Fruit fly (Drosophila melanogaster): Measurements from ENCODE around the gene ana1.

Gene ana1

dm6 chr3R:24496084-24496483, 34.3 kb upstream of the ana1 start (continued):
- peak; percentile 55 for TF ChIP-seq acj6 (GFP tag; optimal IDR thresholded peaks at IDR 0.05)
- TF ChIP-seq net (GFP tag; optimal IDR thresholded peaks at IDR 0.05): peak; percentile 23
- no peak for TF ChIP-seq dac (GFP tag; optimal IDR thresholded peaks at IDR 0.05)
- peak; percentile 56; the same call in 1 of the 3 replicates for TF ChIP-seq eg (GFP tag; IDR thresholded peaks at IDR 0.05)
- peak; percentile 43 for TF ChIP-seq Hr39 (GFP tag; optimal IDR thresholded peaks at IDR 0.05)
- no peak for TF ChIP-seq CG11902 (GFP tag; optimal IDR thresholded peaks at IDR 0.05)
- peak; percentile 45 for TF ChIP-seq CG10631 (GFP tag; optimal IDR thresholded peaks at IDR 0.05)
- TF ChIP-seq Eip78C (GFP tag): peak; percentile 79
- peak; percentile 36 for TF ChIP-seq CG8632 (GFP tag; optimal IDR thresholded peaks at IDR 0.05)
- TF ChIP-seq svp (GFP tag): peak; percentile 71
- TF ChIP-seq CG16779 (tag; optimal IDR thresholded peaks at IDR 0.05): peak; percentile 19
- TF ChIP-seq Lpt (GFP tag; optimal IDR thresholded peaks at IDR 0.05): no peak
- TF ChIP-seq CG6276 (GFP tag; optimal IDR thresholded peaks at IDR 0.05): no peak
- peak; percentile 38; the same call in 1 of the 2 replicates for TF ChIP-seq CG15336 (GFP tag; IDR thresholded peaks at IDR 0.05)
- TF ChIP-seq esn (GFP tag; optimal IDR thresholded peaks at IDR 0.05): no peak
- no peak for TF ChIP-seq CG6163 (GFP tag; IDR thresholded peaks at IDR 0.05)
- TF ChIP-seq cyc (GFP tag; optimal IDR thresholded peaks at IDR 0.05): peak; percentile 48
- peak; percentile 48 for TF ChIP-seq CG6792 (GFP tag; optimal IDR thresholded peaks at IDR 0.05)
- peak; percentile 6 for TF ChIP-seq CG8319 (GFP tag; optimal IDR thresholded peaks at IDR 0.05)
- TF ChIP-seq Eip75B (GFP tag; optimal IDR thresholded peaks at IDR 0.05): peak; percentile 44
- no peak for TF ChIP-seq CG6854 (GFP tag; optimal IDR thresholded peaks at IDR 0.05)
- TF ChIP-seq CG34406 (GFP tag; optimal IDR thresholded peaks at IDR 0.05): peak; percentile 34

dm6 chr3R:24503627-24504026, 26.7 kb upstream of the ana1 start:
- TF ChIP-seq salr (GFP tag; optimal IDR thresholded peaks at IDR 0.05): no peak
- no peak for TF ChIP-seq eg (GFP tag; IDR thresholded peaks at IDR 0.05)
- TF ChIP-seq CG10669 (GFP tag; optimal IDR thresholded peaks at IDR 0.05): no peak
- TF ChIP-seq ss (GFP tag; optimal IDR thresholded peaks at IDR 0.05): no peak
- no peak for TF ChIP-seq CG6854 (GFP tag; optimal IDR thresholded peaks at IDR 0.05)
- TF ChIP-seq OdsH (GFP tag; optimal IDR thresholded peaks at IDR 0.05): no peak
- no peak for TF ChIP-seq vri (GFP tag; optimal IDR thresholded peaks at IDR 0.05)
- TF ChIP-seq lz (GFP tag; optimal IDR thresholded peaks at IDR 0.05): no peak
- no peak for TF ChIP-seq topi (GFP tag; optimal IDR thresholded peaks at IDR 0.05)
- no peak for TF ChIP-seq Hr39 (GFP tag; optimal IDR thresholded peaks at IDR 0.05)
- no peak for TF ChIP-seq CG4318 (GFP tag; optimal IDR thresholded peaks at IDR 0.05)
- TF ChIP-seq pdm3 (GFP tag; optimal IDR thresholded peaks at IDR 0.05): no peak
- no peak for TF ChIP-seq achi (GFP tag; optimal IDR thresholded peaks at IDR 0.05)
- TF ChIP-seq Sox14 (GFP tag; optimal IDR thresholded peaks at IDR 0.05): no peak
- no peak for TF ChIP-seq CG6163 (GFP tag; IDR thresholded peaks at IDR 0.05)
- no peak for TF ChIP-seq Sox15 (GFP tag; optimal IDR thresholded peaks at IDR 0.05)
- no peak for TF ChIP-seq CG11762 (GFP tag; optimal IDR thresholded peaks at IDR 0.05; ENCODE audit: insufficient read depth)
- no peak for TF ChIP-seq net (GFP tag; optimal IDR thresholded peaks at IDR 0.05)
- no peak for TF ChIP-seq cyc (GFP tag; optimal IDR thresholded peaks at IDR 0.05)

- TF ChIP-seq achi (GFP tag; optimal IDR thresholded peaks at IDR 0.05): peak; percentile 47
- TF ChIP-seq OdsH (GFP tag; optimal IDR thresholded peaks at IDR 0.05): no peak
Measured at dm6 chr3R:24514652-24515328, 15.6 kb upstream of the ana1 start, which contains the start of the genes nAChRbeta2 and DZIP1. nAChRbeta2 (minus strand) TSS chr3R:24515106. DZIP1 (plus strand) TSS chr3R:24515278.

dm6 chr3R:24518150-24518580, 12.2 kb upstream of the ana1 start, which contains the start of gene Pp1alpha-96A:
Pp1alpha-96A (plus strand) TSS chr3R:24518270.
- TF ChIP-seq Smox (GFP tag; optimal IDR thresholded peaks at IDR 0.05): peak; percentile 2
- peak; percentile 15 for TF ChIP-seq CG31627 (GFP tag; optimal IDR thresholded peaks at IDR 0.05)
- TF ChIP-seq achi (GFP tag; optimal IDR thresholded peaks at IDR 0.05): no peak
- TF ChIP-seq topi (GFP tag; optimal IDR thresholded peaks at IDR 0.05): peak; percentile 25
- no peak for TF ChIP-seq Sox102F (GFP tag; optimal IDR thresholded peaks at IDR 0.05)
- peak; percentile 10 for TF ChIP-seq Hr39 (GFP tag; optimal IDR thresholded peaks at IDR 0.05)
- TF ChIP-seq ss (GFP tag; optimal IDR thresholded peaks at IDR 0.05): no peak
- peak; percentile 44 for TF ChIP-seq svp (GFP tag)
- TF ChIP-seq CG15336 (GFP tag; IDR thresholded peaks at IDR 0.05): no peak
- peak; percentile 8 for TF ChIP-seq cyc (GFP tag; optimal IDR thresholded peaks at IDR 0.05)
- no peak for TF ChIP-seq CG6854 (GFP tag; optimal IDR thresholded peaks at IDR 0.05)
- no peak for TF ChIP-seq dsx (GFP tag; optimal IDR thresholded peaks at IDR 0.05; ENCODE audit: poor library complexity, severe bottlenecking)
- TF ChIP-seq vri (GFP tag; optimal IDR thresholded peaks at IDR 0.05): peak; percentile 39
- TF ChIP-seq CG1621 (tag; optimal IDR thresholded peaks at IDR 0.05): peak; percentile 64
